Worm (Caenorhabditis elegans) whole organism, young adult: ENCODE data around the gene fbxb-96.
"Not testable (repeated sequence)": the region's sequence is repeated elsewhere in the genome, so short reads cannot be mapped to it uniquely, and the experiment has no call there.

Experiments used
- F33H1.4 ChIP-seq: fragments of 200-800 bp; sonication (Bioruptor generic); IDR thresholded peaks from 2 replicates; pipeline ENCODE4 v1.3.6; 2022; ENCODE audit warnings: missing genetic modification reagents, missing genetic modification characterization, missing compliant biosample characterization
- F52B5.7 ChIP-seq: sonication (generic microtip); optimal IDR thresholded peaks from 2 replicates; lab custom pipeline; 2016; ENCODE audit warnings: mild to moderate bottlenecking, missing genetic modification characterization, missing compliant biosample characterization
- ama-1 ChIP-seq, 3 experiments: fragments of 150-350 bp in 1 of 3; sonication (generic microtip) in 2 of 3; optimal IDR thresholded peaks; 2 replicates each; lab custom pipeline; 2014 to 2018; ENCODE audit warnings: missing biosample characterization in 2 of 3, missing genetic modification characterization in 2 of 3, missing genetic modification reagents in 2 of 3
- attf-6 ChIP-seq: fragments of 200-800 bp; sonication (Bioruptor generic); IDR thresholded peaks from 2 replicates; pipeline ENCODE4 v1.3.6; 2022; ENCODE audit warnings: missing genetic modification reagents, missing genetic modification characterization, missing compliant biosample characterization
- lin-54 ChIP-seq: fragments of 200-800 bp; sonication (Bioruptor generic); optimal IDR thresholded peaks from 2 replicates; lab custom pipeline; 2018; ENCODE audit warnings: mild to moderate bottlenecking, missing genetic modification characterization, missing compliant biosample characterization
- nhr-179 ChIP-seq: sonication (generic microtip); optimal IDR thresholded peaks from 2 replicates; lab custom pipeline; 2016; ENCODE audit warnings: mild to moderate bottlenecking, missing genetic modification characterization, missing compliant biosample characterization
- rcor-1 ChIP-seq: fragments of 200-800 bp; sonication (Bioruptor generic); IDR thresholded peaks from 2 replicates; pipeline ENCODE4 v1.3.6; 2022; ENCODE audit warnings: missing genetic modification reagents, missing genetic modification characterization, missing compliant biosample characterization
- sea-2 ChIP-seq: fragments of 200-800 bp; sonication (Bioruptor generic); IDR thresholded peaks from 2 replicates; pipeline ENCODE4 v1.3.6; 2022; ENCODE audit warnings: missing genetic modification characterization, missing compliant biosample characterization
- somi-1 ChIP-seq: fragments of 200-800 bp; sonication (Bioruptor generic); optimal IDR thresholded peaks from 2 replicates; lab custom pipeline; 2018; ENCODE audit warnings: mild to moderate bottlenecking, missing genetic modification characterization, missing compliant biosample characterization
- unc-62 ChIP-seq: fragments of 150-350 bp; optimal IDR thresholded peaks from 2 replicates; lab custom pipeline; 2014; ENCODE audit warnings: missing biosample characterization, missing genetic modification reagents, missing genetic modification characterization
- zfh-2 ChIP-seq: fragments of 200-800 bp; sonication (Bioruptor generic); conservative IDR thresholded peaks from 2 replicates; pipeline ENCODE4 v1.3.6; 2022; ENCODE audit warnings: missing genetic modification reagents, missing genetic modification characterization, missing compliant biosample characterization
- ztf-18 ChIP-seq: sonication (generic microtip); optimal IDR thresholded peaks from 2 replicates; lab custom pipeline; 2016; ENCODE audit warnings: missing genotype, mild to moderate bottlenecking, missing genetic modification characterization, missing compliant biosample characterization
- ztf-26 ChIP-seq: sonication (generic microtip); optimal IDR thresholded peaks from 2 replicates; lab custom pipeline; 2017; ENCODE audit warnings: missing genetic modification characterization, missing compliant biosample characterization

- TF ChIP-seq attf-6 (GFP tag; lab: Robert Waterston, UW); somi-1 (GFP tag; lab: Kevin White, UChicago); ztf-26 (tag; lab: Kevin White, UChicago); unc-62; F52B5.7 (tag; lab: Kevin White, UChicago); nhr-179 (tag; lab: Kevin White, UChicago); F33H1.4; ama-1 (optimal IDR thresholded peaks at IDR 0.05; lab: Kevin White, UChicago); ama-1 (GFP tag; optimal IDR thresholded peaks at IDR 0.05; lab: Kevin White, UChicago); lin-54 (GFP tag; lab: Kevin White, UChicago); ztf-18 (tag; lab: Kevin White, UChicago); zfh-2 (GFP tag; lab: Robert Waterston, UW); sea-2 (GFP tag; lab: Robert Waterston, UW); rcor-1 (GFP tag; lab: Robert Waterston, UW): not testable (repeated sequence)
Observed at ce11 chrII:1861285-1861793, 11.1 kb upstream of the fbxb-96 start, which contains the start of gene C16C4.18.
